Worm (Caenorhabditis elegans) whole organism, L3 larva: ENCODE data around the gene B0252.3.

Experiments used
- aly-2 ChIP-seq: fragments of 150-350 bp; optimal IDR thresholded peaks from 2 replicates; lab custom pipeline; 2014; ENCODE audit warnings: missing biosample characterization, missing genetic modification characterization
- ama-1 ChIP-seq: fragments of 150-350 bp; optimal IDR thresholded peaks from 2 replicates; lab custom pipeline; 2018
- elt-2 ChIP-seq: sonication (generic microtip); optimal IDR thresholded peaks from 2 replicates; lab custom pipeline; 2016; ENCODE audit warnings: missing genetic modification reagents, mild to moderate bottlenecking, missing genetic modification characterization, missing compliant biosample characterization
- nhr-11 ChIP-seq: fragments of 150-350 bp; optimal IDR thresholded peaks from 2 replicates; lab custom pipeline; 2014; ENCODE audit warnings: missing biosample characterization, missing genetic modification characterization
- nhr-12 ChIP-seq: fragments of 150-350 bp; optimal IDR thresholded peaks from 2 replicates; lab custom pipeline; 2014; ENCODE audit warnings: missing biosample characterization, missing genetic modification characterization
- pqm-1 ChIP-seq: fragments of 150-350 bp; optimal IDR thresholded peaks from 2 replicates; lab custom pipeline; 2017; ENCODE audit warnings: missing biosample characterization, missing genetic modification characterization, inconsistent platforms

ce11 chrII:6919363-6919851 is 11.8 kb upstream of the B0252.3 start, which contains the start of gene B0252.1:
- TF ChIP-seq pqm-1 (tag; lab: Kevin White, UChicago) (peak; percentile 26), ama-1 (lab: Kevin White, UChicago) (no peak), nhr-12 (no peak), nhr-11 (no peak), aly-2 (no peak), elt-2 (peak; percentile 65)
